Fruit fly (Drosophila melanogaster) whole organism, embryonic: Measurements from ENCODE around the gene CG16719.

Source experiments
- B-H2 ChIP-seq: fragments of 200-800 bp; sonication (Bioruptor generic); optimal IDR thresholded peaks from 2 replicates; lab custom pipeline; 2018; ENCODE audit warnings: missing biosample characterization, mild to moderate bottlenecking, missing genetic modification characterization
- BEAF-32 ChIP-seq: fragments of 200-800 bp; sonication (Bioruptor generic); optimal IDR thresholded peaks from 3 replicates; lab custom pipeline; 2017; ENCODE audit warnings: missing biosample characterization, missing genetic modification characterization, mild to moderate bottlenecking, moderate library complexity, missing genetic modification reagents
- CG10147 ChIP-seq: fragments of 200-800 bp; sonication (Bioruptor generic); optimal IDR thresholded peaks from 2 replicates; lab custom pipeline; 2019; ENCODE audit warnings: missing biosample characterization, mild to moderate bottlenecking, missing genetic modification characterization, moderate library complexity
- CG11504 ChIP-seq: fragments of 200-800 bp; sonication (Bioruptor generic); optimal IDR thresholded peaks from 3 replicates; lab custom pipeline; 2019; ENCODE audit warnings: missing biosample characterization, mild to moderate bottlenecking, missing genetic modification characterization, moderate library complexity
- CG15073 ChIP-seq: fragments of 200-800 bp; sonication (Bioruptor generic); optimal IDR thresholded peaks from 2 replicates; lab custom pipeline; 2016; ENCODE audit warnings: missing biosample characterization, missing genetic modification characterization
- CG1529 ChIP-seq: fragments of 200-800 bp; sonication (Bioruptor generic); optimal IDR thresholded peaks from 3 replicates; lab custom pipeline; 2018; ENCODE audit warnings: missing biosample characterization, missing genetic modification characterization
- CG15601 ChIP-seq: fragments of 200-800 bp; sonication (Bioruptor generic); optimal IDR thresholded peaks from 3 replicates; lab custom pipeline; 2019; ENCODE audit warnings: missing biosample characterization, mild to moderate bottlenecking, missing genetic modification characterization, moderate library complexity
- CG17568 ChIP-seq: fragments of 200-800 bp; sonication (Bioruptor generic); optimal IDR thresholded peaks from 2 replicates; lab custom pipeline; 2018; ENCODE audit warnings: missing biosample characterization, mild to moderate bottlenecking, missing genetic modification characterization, moderate library complexity
- CG17912 ChIP-seq: fragments of 200-800 bp; sonication (Bioruptor generic); optimal IDR thresholded peaks from 2 replicates; lab custom pipeline; 2018; ENCODE audit warnings: missing biosample characterization, mild to moderate bottlenecking, missing genetic modification characterization
- CG18011 ChIP-seq: fragments of 200-800 bp; sonication (Bioruptor generic); optimal IDR thresholded peaks from 2 replicates; lab custom pipeline; 2017; ENCODE audit warnings: missing biosample characterization, missing genetic modification characterization, mild to moderate bottlenecking, moderate library complexity, missing genotype
- CG1832 ChIP-seq: fragments of 200-800 bp; sonication (Bioruptor generic); optimal IDR thresholded peaks from 2 replicates; lab custom pipeline; 2017; ENCODE audit warnings: missing biosample characterization, mild to moderate bottlenecking, missing genetic modification characterization, inconsistent platforms
- CG2712 ChIP-seq: fragments of 200-800 bp; optimal IDR thresholded peaks from 3 replicates; lab custom pipeline; 2019; ENCODE audit warnings: missing biosample characterization, mild to moderate bottlenecking, missing genetic modification characterization, moderate library complexity
- CG31224 ChIP-seq: fragments of 200-800 bp; sonication (Bioruptor generic); IDR thresholded peaks from 2 replicates; pipeline ENCODE4 v1.3.6; 2022; ENCODE audit warnings: missing biosample characterization, missing genetic modification characterization
- CG33213 ChIP-seq: fragments of 200-800 bp; sonication (Bioruptor generic); optimal IDR thresholded peaks from 3 replicates; lab custom pipeline; 2016; ENCODE audit warnings: missing biosample characterization, missing genetic modification characterization
- CG34422 ChIP-seq: fragments of 200-800 bp; sonication (Bioruptor generic); IDR thresholded peaks from 3 replicates; pipeline ENCODE4 v1.3.6; 2022; ENCODE audit warnings: missing biosample characterization, missing genetic modification characterization
- CG4730 ChIP-seq: fragments of 200-800 bp; sonication (Bioruptor generic); IDR thresholded peaks from 2 replicates; pipeline ENCODE4 v1.3.6; 2022; ENCODE audit warnings: missing biosample characterization, missing genetic modification characterization
- CG6272 ChIP-seq: fragments of 200-800 bp; sonication (Bioruptor generic); IDR thresholded peaks from 2 replicates; pipeline ENCODE4 v1.3.6; 2022; ENCODE audit warnings: missing biosample characterization, missing genetic modification characterization
- CG6854 ChIP-seq: fragments of 200-800 bp; sonication (Bioruptor generic); optimal IDR thresholded peaks from 3 replicates; lab custom pipeline; 2017; ENCODE audit warnings: missing biosample characterization, mild to moderate bottlenecking, missing genetic modification characterization
- D19A ChIP-seq: fragments of 200-800 bp; optimal IDR thresholded peaks from 3 replicates; lab custom pipeline; 2019; ENCODE audit warnings: missing biosample characterization, mild to moderate bottlenecking, missing genetic modification characterization, moderate library complexity
- Elba2 ChIP-seq: fragments of 200-800 bp; sonication (Bioruptor generic); optimal IDR thresholded peaks from 3 replicates; lab custom pipeline; 2016; ENCODE audit warnings: missing biosample characterization, missing genetic modification characterization
- Fer1 ChIP-seq: fragments of 200-800 bp; sonication (Bioruptor generic); optimal IDR thresholded peaks from 2 replicates; lab custom pipeline; 2017; ENCODE audit warnings: missing biosample characterization, mild to moderate bottlenecking, missing genetic modification characterization
- H15 ChIP-seq: fragments of 200-800 bp; sonication (Bioruptor generic); IDR thresholded peaks from 3 replicates; pipeline ENCODE4 v1.3.6; 2022; ENCODE audit warnings: missing biosample characterization, missing genetic modification characterization
- Hmx ChIP-seq: fragments of 200-800 bp; sonication (Bioruptor generic); optimal IDR thresholded peaks from 2 replicates; lab custom pipeline; 2016; ENCODE audit warnings: missing biosample characterization, missing genetic modification characterization
- Hr39 ChIP-seq: fragments of >200 bp; optimal IDR thresholded peaks from 2 replicates; lab custom pipeline; 2017
- Hr51 ChIP-seq, 2 experiments: fragments of 200-800 bp; sonication (Bioruptor generic); optimal IDR thresholded peaks; 2 replicates in 1 of 2; 3 replicates in 1 of 2; lab custom pipeline; 2016 to 2018; ENCODE audit warnings: missing biosample characterization in 2 of 2, missing genetic modification characterization in 2 of 2, mild to moderate bottlenecking in 1 of 2, moderate library complexity in 1 of 2
- MTF-1 ChIP-seq: fragments of 200-800 bp; sonication (Bioruptor generic); optimal IDR thresholded peaks from 2 replicates; lab custom pipeline; 2018; ENCODE audit warnings: missing biosample characterization, mild to moderate bottlenecking, missing genetic modification characterization, borderline replicate concordance
- Myb ChIP-seq: fragments of 200-800 bp; sonication (Bioruptor generic); optimal IDR thresholded peaks from 2 replicates; lab custom pipeline; 2016; ENCODE audit warnings: missing biosample characterization, missing genetic modification characterization
- NK7.1 ChIP-seq: fragments of 200-800 bp; sonication (Bioruptor generic); optimal IDR thresholded peaks from 3 replicates; lab custom pipeline; 2016; ENCODE audit warnings: missing biosample characterization, missing genetic modification characterization
- Oaz ChIP-seq: fragments of 200-800 bp; sonication (Bioruptor generic); IDR thresholded peaks from 2 replicates; pipeline ENCODE4 v1.3.6; 2022; ENCODE audit warnings: missing biosample characterization, missing genetic modification characterization
- Ssrp ChIP-seq: fragments of 200-800 bp; sonication (Bioruptor generic); optimal IDR thresholded peaks from 2 replicates; lab custom pipeline; 2018; ENCODE audit warnings: missing biosample characterization, mild to moderate bottlenecking, missing genetic modification characterization, moderate library complexity
- Usf ChIP-seq: fragments of 200-800 bp; sonication (Bioruptor generic); optimal IDR thresholded peaks from 2 replicates; lab custom pipeline; 2017; ENCODE audit warnings: missing genotype, missing biosample characterization, missing genetic modification characterization
- ac ChIP-seq: fragments of 200-800 bp; sonication (Bioruptor generic); optimal IDR thresholded peaks from 3 replicates; lab custom pipeline; 2017; ENCODE audit warnings: missing biosample characterization, mild to moderate bottlenecking, missing genetic modification characterization
- ap ChIP-seq: fragments of 200-800 bp; sonication (Bioruptor generic); IDR thresholded peaks from 2 replicates; pipeline ENCODE4 v1.3.6; 2022; ENCODE audit warnings: missing biosample characterization, missing genetic modification characterization
- ara ChIP-seq: fragments of 200-800 bp; sonication (Bioruptor generic); IDR thresholded peaks from 2 replicates; pipeline ENCODE4 v1.3.6; 2022; ENCODE audit warnings: missing biosample characterization, missing genetic modification characterization
- bbx ChIP-seq: fragments of 200-800 bp; sonication (Bioruptor generic); IDR thresholded peaks from 2 replicates; pipeline ENCODE4 v1.3.6; 2022; ENCODE audit warnings: missing biosample characterization, missing genetic modification characterization; ENCODE audit not compliant: partially characterized antibody
- chm ChIP-seq: fragments of 200-800 bp; sonication (Bioruptor generic); IDR thresholded peaks from 2 replicates; pipeline ENCODE4 v1.3.6; 2022; ENCODE audit warnings: missing biosample characterization, missing genetic modification characterization
- da ChIP-seq: fragments of 200-800 bp; sonication (Bioruptor generic); optimal IDR thresholded peaks from 2 replicates; lab custom pipeline; 2016; ENCODE audit warnings: missing biosample characterization, missing genetic modification characterization
- emc ChIP-seq: fragments of 200-800 bp; sonication (Bioruptor generic); optimal IDR thresholded peaks from 2 replicates; lab custom pipeline; 2016; ENCODE audit warnings: missing biosample characterization, missing genetic modification characterization
- hth ChIP-seq: fragments of >200 bp; optimal IDR thresholded peaks from 2 replicates; lab custom pipeline; 2017; ENCODE audit warnings: inconsistent platforms
- ind ChIP-seq: fragments of 200-800 bp; sonication (Bioruptor generic); optimal IDR thresholded peaks from 3 replicates; lab custom pipeline; 2016; ENCODE audit warnings: missing biosample characterization, missing genetic modification characterization
- kay ChIP-seq: fragments of 200-800 bp; sonication (Bioruptor generic); optimal IDR thresholded peaks from 2 replicates; lab custom pipeline; 2016; ENCODE audit warnings: missing biosample characterization, missing genetic modification characterization
- knrl ChIP-seq: fragments of 200-800 bp; sonication (Bioruptor generic); IDR thresholded peaks from 3 replicates; pipeline ENCODE4 v1.3.6; 2022; ENCODE audit warnings: missing biosample characterization, missing genetic modification characterization; ENCODE audit not compliant: partially characterized antibody
- mld ChIP-seq: fragments of 200-800 bp; sonication (Bioruptor generic); IDR thresholded peaks from 3 replicates; pipeline ENCODE4 v1.3.6; 2022; ENCODE audit warnings: missing biosample characterization, missing genetic modification characterization; ENCODE audit not compliant: partially characterized antibody
- oc ChIP-seq: fragments of 200-800 bp; sonication (Bioruptor generic); optimal IDR thresholded peaks from 2 replicates; lab custom pipeline; 2018; ENCODE audit warnings: missing biosample characterization, mild to moderate bottlenecking, missing genetic modification characterization, moderate library complexity
- pho ChIP-seq: fragments of 200-800 bp; sonication (Bioruptor generic); optimal IDR thresholded peaks from 2 replicates; lab custom pipeline; 2016; ENCODE audit warnings: missing biosample characterization, missing genetic modification characterization
- phol ChIP-seq: fragments of 200-800 bp; sonication (Bioruptor generic); optimal IDR thresholded peaks from 3 replicates; lab custom pipeline; 2018; ENCODE audit warnings: missing biosample characterization, mild to moderate bottlenecking, missing genetic modification characterization, moderate library complexity
- rib ChIP-seq: fragments of 200-800 bp; sonication (Bioruptor generic); IDR thresholded peaks from 2 replicates; pipeline ENCODE4 v1.3.6; 2022; ENCODE audit warnings: missing biosample characterization, missing genetic modification characterization
- sens-2 ChIP-seq: fragments of 200-800 bp; sonication (Bioruptor generic); IDR thresholded peaks from 2 replicates; pipeline ENCODE4 v1.3.6; 2022; ENCODE audit warnings: missing biosample characterization, missing genetic modification characterization
- sob ChIP-seq: fragments of 200-800 bp; sonication (Bioruptor generic); IDR thresholded peaks from 2 replicates; pipeline ENCODE4 v1.3.6; 2022; ENCODE audit warnings: missing biosample characterization, missing genetic modification characterization
- ssp ChIP-seq: fragments of 200-800 bp; sonication (Bioruptor generic); IDR thresholded peaks from 2 replicates; pipeline ENCODE4 v1.3.6; 2022; ENCODE audit warnings: missing biosample characterization, missing genetic modification characterization
- zfh2 ChIP-seq: fragments of 200-800 bp; sonication (Bioruptor generic); optimal IDR thresholded peaks from 2 replicates; lab custom pipeline; 2016; ENCODE audit warnings: missing biosample characterization, missing genetic modification characterization

CG16719 gene

dm6 chr3L:9694169-9694866 lies 9.3 kb downstream of the CG16719 start (continued):
- TF ChIP-seq D19A (no peak), Myb (GFP tag; lab: Kevin White, UChicago) (no peak), kay (GFP tag; lab: Kevin White, UChicago) (no peak), ssp (GFP tag; lab: Robert Waterston, UW) (no peak), Hmx (GFP tag; lab: Kevin White, UChicago) (no peak), CG18011 (GFP tag; lab: Kevin White, UChicago) (no peak), CG10147 (GFP tag; lab: Kevin White, UChicago) (no peak), CG33213 (GFP tag; lab: Kevin White, UChicago) (no peak), ap (no peak), CG17568 (GFP tag; lab: Kevin White, UChicago) (peak; percentile 31), Hr39 (lab: Kevin White, UChicago) (no peak), Elba2 (GFP tag; lab: Kevin White, UChicago) (no peak), ara (GFP tag; lab: Robert Waterston, UW) (no peak), Ssrp (tag; lab: Kevin White, UChicago) (no peak), CG1832 (no peak), da (GFP tag; lab: Kevin White, UChicago) (no peak), sens-2 (GFP tag; lab: Robert Waterston, UW) (no peak), emc (GFP tag; lab: Kevin White, UChicago) (no peak), CG6272 (GFP tag; lab: Robert Waterston, UW) (no peak), CG1529 (GFP tag; lab: Kevin White, UChicago) (no peak), phol (tag; lab: Kevin White, UChicago) (no peak), ac (GFP tag; lab: Kevin White, UChicago) (no peak), CG15073 (GFP tag; lab: Kevin White, UChicago) (no peak), zfh2 (no peak), Fer1 (GFP tag; lab: Kevin White, UChicago) (no peak), pho (no peak), CG4730 (GFP tag; lab: Robert Waterston, UW) (no peak), knrl (no peak), sob (no peak), CG6854 (no peak), rib (GFP tag; lab: Robert Waterston, UW) (no peak), mld (GFP tag; lab: Robert Waterston, UW) (no peak), NK7.1 (GFP tag; lab: Kevin White, UChicago) (no peak), chm (GFP tag; lab: Robert Waterston, UW) (no peak), CG2712 (no peak), oc (no peak), H15 (GFP tag; lab: Robert Waterston, UW) (no peak), CG34422 (GFP tag; lab: Robert Waterston, UW) (no peak; the same call in 2 of the 3 replicates), CG17912 (no peak), CG31224 (GFP tag; lab: Robert Waterston, UW) (no peak), B-H2 (GFP tag; lab: Kevin White, UChicago) (peak; percentile 17), CG11504 (tag; lab: Kevin White, UChicago) (no peak), Hr51 (GFP tag; optimal IDR thresholded peaks at IDR 0.05; lab: Kevin White, UChicago) (no peak), BEAF-32 (GFP tag; lab: Kevin White, UChicago) (peak; percentile 12), Usf (no peak), MTF-1 (no peak), ind (no peak), CG15601 (tag; lab: Kevin White, UChicago) (no peak), hth (lab: Kevin White, UChicago) (no peak), bbx (GFP tag; lab: Robert Waterston, UW) (no peak), Oaz (GFP tag; lab: Robert Waterston, UW) (no peak)
